Fruit fly (Drosophila melanogaster) whole organism, embryonic: ENCODE results near the gene CG5969.

Experiments used
- Ada2b ChIP-seq: fragments of 200-800 bp; sonication (Bioruptor generic); IDR thresholded peaks from 2 replicates; pipeline ENCODE4 v1.3.6; 2022; ENCODE audit warnings: missing biosample characterization, missing genetic modification characterization
- C15 ChIP-seq: fragments of 200-800 bp; sonication (Bioruptor generic); IDR thresholded peaks from 3 replicates; pipeline ENCODE4 v1.3.6; 2022; ENCODE audit warnings: missing biosample characterization, missing genetic modification characterization
- CG10366 ChIP-seq: fragments of 200-800 bp; sonication (Bioruptor generic); IDR thresholded peaks from 2 replicates; pipeline ENCODE4 v1.3.6; 2022; ENCODE audit warnings: missing biosample characterization, missing genetic modification characterization
- CG10431 ChIP-seq: fragments of 200-800 bp; sonication (Bioruptor generic); optimal IDR thresholded peaks from 3 replicates; lab custom pipeline; 2018; ENCODE audit warnings: missing biosample characterization, mild to moderate bottlenecking, missing genetic modification characterization
- CG10979 ChIP-seq: fragments of 200-800 bp; sonication (Bioruptor generic); optimal IDR thresholded peaks from 2 replicates; lab custom pipeline; 2018; ENCODE audit warnings: missing biosample characterization, mild to moderate bottlenecking, missing genetic modification characterization, moderate library complexity
- CG11560 ChIP-seq: fragments of 200-800 bp; sonication (Bioruptor generic); IDR thresholded peaks from 3 replicates; pipeline ENCODE4 v1.3.6; 2022; ENCODE audit warnings: missing biosample characterization, missing genetic modification characterization
- CG12155 ChIP-seq: fragments of 200-800 bp; sonication (Bioruptor generic); optimal IDR thresholded peaks from 3 replicates; lab custom pipeline; 2016; ENCODE audit warnings: missing biosample characterization, missing genetic modification characterization
- CG16813 ChIP-seq: fragments of 200-800 bp; sonication (Bioruptor generic); IDR thresholded peaks from 3 replicates; pipeline ENCODE4 v1.3.6; 2022; ENCODE audit warnings: missing biosample characterization, missing genetic modification characterization; ENCODE audit not compliant: partially characterized antibody
- CG16815 ChIP-seq: fragments of 200-800 bp; sonication (Bioruptor generic); optimal IDR thresholded peaks from 3 replicates; lab custom pipeline; 2017; ENCODE audit warnings: missing biosample characterization, mild to moderate bottlenecking, missing genetic modification characterization
- CG17385 ChIP-seq: fragments of 200-800 bp; sonication (Bioruptor generic); optimal IDR thresholded peaks from 3 replicates; lab custom pipeline; 2018; ENCODE audit warnings: missing biosample characterization, mild to moderate bottlenecking, missing genetic modification characterization
- CG18262 ChIP-seq: fragments of 200-800 bp; optimal IDR thresholded peaks from 3 replicates; lab custom pipeline; 2019; ENCODE audit warnings: missing biosample characterization, mild to moderate bottlenecking, missing genetic modification characterization, moderate library complexity
- CG34224 ChIP-seq: fragments of 200-800 bp; sonication (Bioruptor generic); IDR thresholded peaks from 3 replicates; pipeline ENCODE4 v1.3.6; 2022; ENCODE audit warnings: missing biosample characterization, missing genetic modification characterization; ENCODE audit not compliant: partially characterized antibody
- CG3847 ChIP-seq: fragments of 200-800 bp; sonication (Bioruptor generic); IDR thresholded peaks from 2 replicates; pipeline ENCODE4 v1.3.6; 2022; ENCODE audit warnings: missing biosample characterization, missing genetic modification characterization
- CG42726 ChIP-seq: fragments of 200-800 bp; sonication (Bioruptor generic); IDR thresholded peaks from 2 replicates; pipeline ENCODE4 v1.3.6; 2022; ENCODE audit warnings: missing biosample characterization, missing genetic modification characterization; ENCODE audit not compliant: partially characterized antibody
- CG5953 ChIP-seq: fragments of 200-800 bp; sonication (Bioruptor generic); IDR thresholded peaks from 2 replicates; pipeline ENCODE4 v1.3.6; 2022; ENCODE audit warnings: missing biosample characterization, missing genetic modification characterization
- CG7786 ChIP-seq: fragments of 200-800 bp; sonication (Bioruptor generic); optimal IDR thresholded peaks from 2 replicates; lab custom pipeline; 2016; ENCODE audit warnings: missing biosample characterization, missing genetic modification characterization
- CG9609 ChIP-seq: fragments of 200-800 bp; sonication (Bioruptor generic); optimal IDR thresholded peaks from 3 replicates; lab custom pipeline; 2016; ENCODE audit warnings: missing biosample characterization, missing genetic modification characterization
- Ets65A ChIP-seq: fragments of 200-800 bp; sonication (Bioruptor generic); peaks from one replicate; lab custom pipeline; 2016; ENCODE audit warnings: missing biosample characterization, missing genetic modification characterization
- HLH54F ChIP-seq: fragments of 200-800 bp; sonication (Bioruptor generic); optimal IDR thresholded peaks from 3 replicates; lab custom pipeline; 2016; ENCODE audit warnings: missing biosample characterization, missing genetic modification characterization
- HmgD ChIP-seq: fragments of 200-800 bp; sonication (Bioruptor generic); optimal IDR thresholded peaks from 3 replicates; lab custom pipeline; 2016; ENCODE audit warnings: missing biosample characterization, missing genetic modification characterization
- Jarid2 ChIP-seq: fragments of 200-800 bp; sonication (Bioruptor generic); optimal IDR thresholded peaks from 3 replicates; lab custom pipeline; 2017; ENCODE audit warnings: mild to moderate bottlenecking, missing biosample characterization, missing genetic modification reagents, missing genetic modification characterization
- YL-1 ChIP-seq: fragments of 200-800 bp; sonication (Bioruptor generic); optimal IDR thresholded peaks from 3 replicates; lab custom pipeline; 2017; ENCODE audit warnings: missing biosample characterization, mild to moderate bottlenecking, missing genetic modification characterization
- ase ChIP-seq: fragments of 200-800 bp; sonication (Bioruptor generic); IDR thresholded peaks from 3 replicates; pipeline ENCODE4 v1.3.6; 2022; ENCODE audit warnings: missing biosample characterization, missing genetic modification characterization
- chinmo ChIP-seq: fragments of 200-800 bp; sonication (Bioruptor generic); IDR thresholded peaks from 4 replicates; pipeline ENCODE4 v1.3.6; 2022; ENCODE audit warnings: missing biosample characterization, missing genetic modification characterization; ENCODE audit not compliant: partially characterized antibody
- dati ChIP-seq: fragments of 200-800 bp; sonication (Bioruptor generic); IDR thresholded peaks from 2 replicates; pipeline ENCODE4 v1.3.6; 2022; ENCODE audit warnings: missing biosample characterization, missing genetic modification characterization
- dm ChIP-seq: fragments of 200-800 bp; sonication (Bioruptor generic); optimal IDR thresholded peaks from 3 replicates; lab custom pipeline; 2016; ENCODE audit warnings: missing biosample characterization, missing genetic modification characterization
- en ChIP-seq: fragments of 200-800 bp; sonication (Bioruptor generic); optimal IDR thresholded peaks from 2 replicates; lab custom pipeline; 2016; ENCODE audit warnings: missing biosample characterization, missing genetic modification characterization
- ftz-f1 ChIP-seq: fragments of 200-800 bp; sonication (Bioruptor generic); optimal IDR thresholded peaks from 2 replicates; lab custom pipeline; 2016; ENCODE audit warnings: missing biosample characterization, missing genetic modification characterization
- fu2 ChIP-seq: fragments of 200-800 bp; sonication (Bioruptor generic); optimal IDR thresholded peaks from 2 replicates; lab custom pipeline; 2016; ENCODE audit warnings: missing biosample characterization, missing genetic modification characterization
- gcm ChIP-seq: fragments of 200-800 bp; sonication (Bioruptor generic); optimal IDR thresholded peaks from 2 replicates; lab custom pipeline; 2019; ENCODE audit warnings: missing biosample characterization, mild to moderate bottlenecking, missing genetic modification characterization, moderate library complexity
- gcm2 ChIP-seq: fragments of 200-800 bp; sonication (Bioruptor generic); optimal IDR thresholded peaks from 2 replicates; lab custom pipeline; 2016; ENCODE audit warnings: missing biosample characterization, missing genetic modification characterization
- odd ChIP-seq: fragments of 200-800 bp; sonication (Bioruptor generic); optimal IDR thresholded peaks from 2 replicates; lab custom pipeline; 2017; ENCODE audit warnings: missing biosample characterization, mild to moderate bottlenecking, missing genetic modification characterization
- onecut ChIP-seq: fragments of 200-800 bp; sonication (Bioruptor generic); IDR thresholded peaks from 2 replicates; pipeline ENCODE4 v1.3.6; 2022; ENCODE audit warnings: missing biosample characterization, missing genetic modification characterization
- otp ChIP-seq: fragments of 200-800 bp; sonication (Bioruptor generic); IDR thresholded peaks from 3 replicates; pipeline ENCODE4, ENCODE4 v1.3.6; 2022; ENCODE audit warnings: missing biosample characterization, missing genetic modification characterization
- pho ChIP-seq: fragments of 200-800 bp; sonication (Bioruptor generic); optimal IDR thresholded peaks from 2 replicates; lab custom pipeline; 2016; ENCODE audit warnings: missing biosample characterization, missing genetic modification characterization
- prd ChIP-seq, 3 experiments: fragments of >200 bp in 2 of 3; fragments of 200-800 bp in 1 of 3; sonication (Bioruptor generic) in 1 of 3; optimal IDR thresholded peaks in 2 of 3; IDR thresholded peaks in 1 of 3; 2 replicates in 2 of 3; 3 replicates in 1 of 3; pipeline versions ENCODE4 v1.3.6 to Lab custom; 2017 to 2022; ENCODE audit warnings: missing biosample characterization in 1 of 3, missing genetic modification characterization in 1 of 3
- pzg ChIP-seq: fragments of 200-800 bp; sonication (Bioruptor generic); optimal IDR thresholded peaks from 3 replicates; lab custom pipeline; 2018; ENCODE audit warnings: missing biosample characterization, mild to moderate bottlenecking, missing genetic modification characterization, moderate library complexity
- rib ChIP-seq: fragments of 200-800 bp; sonication (Bioruptor generic); IDR thresholded peaks from 2 replicates; pipeline ENCODE4 v1.3.6; 2022; ENCODE audit warnings: missing biosample characterization, missing genetic modification characterization
- ro ChIP-seq: fragments of 200-800 bp; sonication (Bioruptor generic); IDR thresholded peaks from 2 replicates; pipeline ENCODE4 v1.3.6; 2022; ENCODE audit warnings: missing biosample characterization, missing genetic modification characterization
- sr ChIP-seq: fragments of 200-800 bp; sonication (Bioruptor generic); IDR thresholded peaks from 3 replicates; pipeline ENCODE4 v1.3.6; 2022; ENCODE audit warnings: missing biosample characterization, missing genetic modification characterization
- wdn ChIP-seq: fragments of 200-800 bp; sonication (Bioruptor generic); IDR thresholded peaks from 2 replicates; pipeline ENCODE4 v1.3.6; 2022; ENCODE audit warnings: missing biosample characterization, missing genetic modification characterization
- zf30C ChIP-seq: fragments of 200-800 bp; sonication (Bioruptor generic); optimal IDR thresholded peaks from 3 replicates; lab custom pipeline; 2018; ENCODE audit warnings: missing biosample characterization, mild to moderate bottlenecking, missing genetic modification characterization

CG5969 gene

dm6 chr3L:20509121-20509934 lies 35.7 kb downstream of the CG5969 start (continued):
- TF ChIP-seq CG3847, result no peak
- no peak for TF ChIP-seq ftz-f1
- no peak for TF ChIP-seq prd (optimal IDR thresholded peaks at IDR 0.05; lab: Kevin White, UChicago)
- peak; percentile 41; the same call in 2 of the 3 replicates for TF ChIP-seq prd (GFP tag; IDR thresholded peaks at IDR 0.05; lab: Robert Waterston, UW)
- no peak for TF ChIP-seq C15 (GFP tag; lab: Robert Waterston, UW)
- no peak for TF ChIP-seq chinmo (GFP tag; lab: Robert Waterston, UW)
- peak; percentile 60 for TF ChIP-seq Ets65A
- TF ChIP-seq dati, result no peak
- TF ChIP-seq Ada2b (GFP tag; lab: Robert Waterston, UW), result peak; percentile 39; the same call in 1 of the 2 replicates
- TF ChIP-seq CG18262 (tag; lab: Kevin White, UChicago), result peak; percentile 90
- TF ChIP-seq CG16815 (GFP tag; lab: Kevin White, UChicago), result peak; percentile 80
- peak; percentile 58 for TF ChIP-seq fu2
- no peak for TF ChIP-seq pzg (GFP tag; lab: Kevin White, UChicago)
- peak; percentile 81 for TF ChIP-seq CG17385 (GFP tag; lab: Kevin White, UChicago)
- no peak for TF ChIP-seq ase (GFP tag; lab: Robert Waterston, UW)
- peak; percentile 69 for TF ChIP-seq CG7786 (GFP tag; lab: Kevin White, UChicago)
- no peak for TF ChIP-seq HmgD (GFP tag; lab: Kevin White, UChicago)
- TF ChIP-seq CG10366 (GFP tag; lab: Robert Waterston, UW), result peak; percentile 23
- peak; percentile 16 for TF ChIP-seq Jarid2 (GFP tag; lab: Kevin White, UChicago)
- no peak for TF ChIP-seq CG11560 (tag; lab: Robert Waterston, UW)
- no peak for TF ChIP-seq rib
- no peak for TF ChIP-seq zf30C (GFP tag; lab: Kevin White, UChicago)
- peak; percentile 40 for TF ChIP-seq YL-1
- peak; percentile 62 for TF ChIP-seq CG12155 (GFP tag; lab: Kevin White, UChicago)
- TF ChIP-seq gcm2 (GFP tag; lab: Kevin White, UChicago), result peak; percentile 42
- no peak for TF ChIP-seq CG16813
- 0 out of 3 replicates have a peak, but pooled peaks have one; percentile 23 for TF ChIP-seq CG34224 (GFP tag; lab: Robert Waterston, UW)
- peak; percentile 14 for TF ChIP-seq dm (GFP tag; lab: Kevin White, UChicago)
- TF ChIP-seq ro (GFP tag; lab: Robert Waterston, UW), result no peak
- TF ChIP-seq onecut (GFP tag; lab: Robert Waterston, UW), result peak; percentile 34; the same call in 1 of the 2 replicates
- peak; percentile 47 for TF ChIP-seq en (GFP tag; lab: Kevin White, UChicago)
- TF ChIP-seq CG10431 (GFP tag; lab: Kevin White, UChicago), result peak; percentile 60
- TF ChIP-seq odd (GFP tag; lab: Kevin White, UChicago), result peak; percentile 77
- peak; percentile 69 for TF ChIP-seq gcm (GFP tag; lab: Kevin White, UChicago)
- TF ChIP-seq pho, result peak; percentile 85
- TF ChIP-seq HLH54F, result peak; percentile 68
- peak; percentile 50 for TF ChIP-seq CG9609 (GFP tag; lab: Kevin White, UChicago)
- no peak for TF ChIP-seq CG42726 (GFP tag; lab: Robert Waterston, UW)
- TF ChIP-seq sr, result no peak
- no peak for TF ChIP-seq CG5953 (GFP tag; lab: Robert Waterston, UW)
- TF ChIP-seq otp (GFP tag; lab: Robert Waterston, UW), result no peak
- no peak for TF ChIP-seq wdn
- peak; percentile 83 for TF ChIP-seq CG10979
- TF ChIP-seq, all 482 proteins: peak for 284
